Fruit fly (Drosophila melanogaster): ENCODE measurements around the gene BI-1.

DNA sequence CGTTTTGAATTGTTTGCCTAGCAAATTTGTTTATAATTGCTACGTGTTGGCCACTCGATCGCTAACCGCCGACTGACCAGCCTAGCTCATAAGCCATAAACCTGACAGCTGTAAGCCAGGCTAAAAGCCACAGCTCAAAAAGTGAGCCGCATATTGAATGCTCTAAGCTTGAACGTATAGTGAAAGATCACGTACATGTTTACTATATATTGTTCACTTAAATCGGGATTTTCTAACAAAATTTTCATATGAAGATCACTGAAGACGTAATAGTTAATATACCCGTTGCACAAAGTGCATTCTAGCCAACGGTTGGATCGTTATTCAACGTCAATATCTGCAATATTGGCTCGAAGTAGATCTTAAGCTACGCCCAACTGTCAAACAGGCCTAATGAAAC is 22.3 kb downstream of the BI-1 start:
- TF ChIP-seq CG8765 (GFP tag; IDR thresholded peaks at IDR 0.05) = no peak
- TF ChIP-seq Dref (GFP tag; IDR thresholded peaks at IDR 0.05) = no peak
- no peak for TF ChIP-seq vfl (GFP tag; optimal IDR thresholded peaks at IDR 0.05)
- TF ChIP-seq CG12155 (GFP tag; optimal IDR thresholded peaks at IDR 0.05) = no peak
- TF ChIP-seq zf30C (GFP tag; optimal IDR thresholded peaks at IDR 0.05) = no peak
- no peak for TF ChIP-seq Jarid2 (GFP tag; optimal IDR thresholded peaks at IDR 0.05)
- TF ChIP-seq Rx (GFP tag; IDR thresholded peaks at IDR 0.05) = no peak
- TF ChIP-seq Rfx (GFP tag; IDR thresholded peaks at IDR 0.05) = no peak
- no peak for TF ChIP-seq org-1 (GFP tag; optimal IDR thresholded peaks at IDR 0.05)
- no peak for TF ChIP-seq Hr39 (optimal IDR thresholded peaks at IDR 0.05)
- TF ChIP-seq CG11695 (GFP tag; IDR thresholded peaks at IDR 0.05) = no peak
